Fruit fly (Drosophila melanogaster): ENCODE results near the gene Ufl1.

Gene Ufl1

DNA sequence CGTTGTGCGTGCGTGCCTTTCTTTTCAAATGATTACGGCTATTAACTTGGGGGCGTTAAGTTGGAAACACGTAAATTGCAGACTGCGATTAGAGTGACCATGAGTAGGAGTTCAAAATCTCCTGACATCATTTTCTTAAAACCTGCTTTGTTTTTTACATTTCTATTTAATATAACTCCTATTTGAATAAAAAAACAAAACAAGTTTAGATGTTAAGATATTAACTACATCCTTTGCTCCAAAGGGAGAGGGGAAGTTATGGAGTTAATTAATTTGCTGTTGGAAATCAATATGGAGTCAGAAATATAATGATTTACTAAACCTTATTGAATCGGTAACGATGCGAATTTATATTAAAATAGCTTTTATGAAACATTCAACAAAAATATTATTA, 11.7 kb upstream of the Ufl1 start, which contains the start of gene Tailor:
Tailor (minus strand) TSS at position 101 of the 394 bp plus-strand sequence.
- TF ChIP-seq Myc (optimal IDR thresholded peaks at IDR 0.05) (no peak), Abd-B (GFP tag; optimal IDR thresholded peaks at IDR 0.05) (no peak), dsf (GFP tag; optimal IDR thresholded peaks at IDR 0.05; ENCODE audit: borderline replicate concordance) (no peak), fru (GFP tag; optimal IDR thresholded peaks at IDR 0.05) (no peak), Hnf4 (GFP tag; optimal IDR thresholded peaks at IDR 0.05) (no peak), psq (GFP tag; optimal IDR thresholded peaks at IDR 0.05) (no peak), HLH106 (tag; optimal IDR thresholded peaks at IDR 0.05) (no peak), woc (GFP tag; optimal IDR thresholded peaks at IDR 0.05) (no peak), dmrt93B (GFP tag; optimal IDR thresholded peaks at IDR 0.05) (no peak), Dfd (GFP tag; optimal IDR thresholded peaks at IDR 0.05) (no peak), Vsx2 (GFP tag; optimal IDR thresholded peaks at IDR 0.05; ENCODE audit: partially characterized antibody) (no peak), br (GFP tag; optimal IDR thresholded peaks at IDR 0.05) (no peak), foxo (GFP tag; optimal IDR thresholded peaks at IDR 0.05) (no peak), N (GFP tag; optimal IDR thresholded peaks at IDR 0.05) (no peak), tai (GFP tag; optimal IDR thresholded peaks at IDR 0.05) (no peak), Rel (GFP tag; optimal IDR thresholded peaks at IDR 0.05) (no peak), Rel (tag; optimal IDR thresholded peaks at IDR 0.05) (no peak), OdsH (GFP tag; optimal IDR thresholded peaks at IDR 0.05) (no peak)

DNA sequence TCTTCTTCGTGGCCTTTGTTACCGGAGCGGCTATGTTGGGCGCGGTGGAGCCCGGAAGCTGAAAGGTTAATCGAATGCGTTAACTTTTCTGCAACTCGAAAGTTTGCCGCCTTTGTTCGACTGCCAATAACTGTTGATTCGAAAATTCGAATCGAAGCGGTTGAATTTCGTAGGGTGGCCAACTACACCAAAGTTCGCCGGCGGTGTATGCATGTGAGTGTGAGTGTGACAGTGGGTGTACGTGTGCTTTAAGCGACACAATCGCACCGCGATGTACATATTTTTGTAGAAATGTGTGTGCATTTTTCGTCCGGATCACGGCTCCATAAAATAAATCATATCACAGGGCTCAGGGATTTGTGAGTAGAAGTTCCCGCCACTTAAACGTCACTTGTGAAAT, 11.2 kb upstream of the Ufl1 start:
- TF ChIP-seq Vsx2 (GFP tag; optimal IDR thresholded peaks at IDR 0.05; ENCODE audit: partially characterized antibody), result no peak
- TF ChIP-seq Rel (GFP tag; optimal IDR thresholded peaks at IDR 0.05), result no peak
- TF ChIP-seq Rel (tag; optimal IDR thresholded peaks at IDR 0.05), result peak; percentile 44

DNA sequence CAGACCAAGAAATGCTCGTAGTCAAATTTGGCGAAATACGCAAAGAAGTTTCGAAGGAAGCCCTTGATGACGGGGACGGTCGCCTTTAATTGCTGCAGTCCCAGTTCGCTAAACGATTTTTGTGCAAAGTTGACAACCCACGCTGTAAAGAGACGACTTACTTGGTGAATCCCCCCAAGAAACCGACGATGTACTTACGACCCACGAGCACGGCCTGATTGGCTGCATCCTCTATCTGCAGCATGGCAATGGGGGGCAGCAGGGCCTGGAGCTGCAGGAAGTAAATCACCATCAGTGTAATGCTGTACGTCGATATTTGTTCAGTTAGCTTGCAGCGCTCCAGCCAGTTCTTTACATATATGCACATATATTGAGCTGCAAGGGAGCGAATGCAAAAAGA, 9.5 kb upstream of the Ufl1 start:
- TF ChIP-seq Sp1 (GFP tag; optimal IDR thresholded peaks at IDR 0.05) (no peak), dl (GFP tag; optimal IDR thresholded peaks at IDR 0.05; ENCODE audit: insufficient read depth in 1 of 2, partially characterized antibody in 2 of 2) (no peak), Rel (GFP tag; optimal IDR thresholded peaks at IDR 0.05) (no peak), Rel (tag; optimal IDR thresholded peaks at IDR 0.05) (peak; percentile 91), dsf (GFP tag; optimal IDR thresholded peaks at IDR 0.05; ENCODE audit: borderline replicate concordance) (no peak)

DNA sequence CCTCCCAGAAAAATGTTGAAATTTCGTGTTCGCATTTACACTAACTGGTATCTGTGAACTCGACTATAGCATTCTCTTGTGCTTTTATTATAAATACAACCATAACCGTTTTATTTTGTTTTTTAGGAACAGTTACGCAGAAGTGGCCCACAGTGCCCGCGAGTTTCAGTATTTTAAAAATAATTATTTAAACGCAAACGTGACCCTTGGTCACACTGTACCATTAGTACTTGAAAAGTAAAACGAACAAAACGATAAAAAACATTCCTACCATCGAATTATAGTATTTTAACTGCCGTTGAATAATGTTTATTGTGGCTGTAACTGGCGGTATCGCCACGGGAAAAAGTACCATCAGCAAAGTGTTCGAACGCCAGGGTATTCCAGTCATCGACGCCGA, 7.7 kb upstream of the Ufl1 start, which contains the start of gene Dpck:
Dpck (plus strand) TSS at position 211 of the 400 bp plus-strand sequence.
- TF ChIP-seq Mio (GFP tag; optimal IDR thresholded peaks at IDR 0.05) (peak; percentile 19), Rel (GFP tag; optimal IDR thresholded peaks at IDR 0.05) (no peak), Rel (tag; optimal IDR thresholded peaks at IDR 0.05) (peak; percentile 47), CG32264 (GFP tag; optimal IDR thresholded peaks at IDR 0.05) (no peak), Myc (optimal IDR thresholded peaks at IDR 0.05) (no peak), HLH106 (tag; optimal IDR thresholded peaks at IDR 0.05) (peak; percentile 30), rgr (GFP tag; optimal IDR thresholded peaks at IDR 0.05) (peak; percentile 19), jim (GFP tag; optimal IDR thresholded peaks at IDR 0.05) (peak; percentile 28), psq (GFP tag; optimal IDR thresholded peaks at IDR 0.05) (no peak), h (GFP tag; optimal IDR thresholded peaks at IDR 0.05) (peak; percentile 30), foxo (GFP tag; optimal IDR thresholded peaks at IDR 0.05) (peak in 1 of 2 experiments; percentile 20), dl (GFP tag; optimal IDR thresholded peaks at IDR 0.05; ENCODE audit: insufficient read depth in 1 of 2, partially characterized antibody in 2 of 2) (no peak), fru (GFP tag; optimal IDR thresholded peaks at IDR 0.05) (peak; percentile 34), ey (GFP tag; optimal IDR thresholded peaks at IDR 0.05) (peak; percentile 11), dmrt93B (GFP tag; optimal IDR thresholded peaks at IDR 0.05) (no peak), woc (GFP tag; optimal IDR thresholded peaks at IDR 0.05) (peak; percentile 60), Hnf4 (GFP tag; optimal IDR thresholded peaks at IDR 0.05) (peak; percentile 30), Sp1 (GFP tag; optimal IDR thresholded peaks at IDR 0.05) (peak; percentile 53), lola (GFP tag; optimal IDR thresholded peaks at IDR 0.05) (no peak), Vsx2 (GFP tag; optimal IDR thresholded peaks at IDR 0.05; ENCODE audit: partially characterized antibody) (no peak), Hr83 (GFP tag; optimal IDR thresholded peaks at IDR 0.05; ENCODE audit: poor library complexity, severe bottlenecking) (peak; percentile 23), sage (GFP tag; optimal IDR thresholded peaks at IDR 0.05) (peak; percentile 47)

DNA sequence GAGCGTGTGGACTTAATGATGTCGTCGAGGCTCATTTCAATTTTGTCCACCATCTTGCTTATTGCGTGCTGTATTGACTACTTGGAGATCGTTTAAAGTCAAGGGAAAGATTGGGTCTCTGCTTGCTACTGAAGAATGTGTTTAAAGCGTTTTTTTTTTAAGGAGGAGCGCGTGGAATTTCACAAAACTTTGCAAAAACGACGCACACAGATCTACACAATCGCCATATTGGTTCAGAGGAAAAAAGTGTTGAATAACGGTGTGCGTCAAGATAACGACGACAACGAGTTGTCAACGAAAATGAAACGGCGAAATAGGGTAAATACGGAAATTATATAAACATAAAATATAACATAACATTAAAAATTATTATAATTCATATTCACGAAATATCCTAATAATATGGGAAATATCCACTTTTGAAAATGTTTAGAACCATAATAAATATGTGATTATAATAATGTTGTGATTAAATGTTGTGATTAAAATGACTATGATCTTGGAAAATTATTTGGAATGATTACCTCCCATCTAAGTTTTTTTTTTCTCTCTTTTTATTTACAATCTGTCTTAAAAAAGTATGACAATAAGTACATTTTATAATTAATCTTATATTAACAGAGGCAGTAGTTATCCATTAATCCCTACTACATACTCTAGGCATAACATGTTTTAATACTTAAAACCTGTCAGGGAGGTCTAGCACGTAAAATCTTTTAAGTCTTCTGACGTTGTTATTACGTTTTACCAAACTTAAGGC, 6.1 kb upstream of the Ufl1 start, which contains the start of gene Ref1:
Ref1 (minus strand) TSS at position 231 of the 760 bp plus-strand sequence.
- TF ChIP-seq woc (GFP tag; optimal IDR thresholded peaks at IDR 0.05) (peak; percentile 63), jim (GFP tag; optimal IDR thresholded peaks at IDR 0.05) (no peak), CG9705 (GFP tag; optimal IDR thresholded peaks at IDR 0.05) (no peak), h (GFP tag; optimal IDR thresholded peaks at IDR 0.05) (no peak), sv (GFP tag; optimal IDR thresholded peaks at IDR 0.05) (no peak), OdsH (GFP tag; optimal IDR thresholded peaks at IDR 0.05) (no peak)

Data from whole organism, wandering third instar larva.